Fruit fly (Drosophila melanogaster) whole organism, prepupa: ENCODE data around the gene dpp.

ENCODE experiments used
- Blimp-1 ChIP-seq: fragments of 200-800 bp; sonication (Bioruptor generic); optimal IDR thresholded peaks from 3 replicates; lab custom pipeline; 2017; ENCODE audit warnings: missing biosample characterization, missing genetic modification characterization, mild to moderate bottlenecking, moderate library complexity, missing genetic modification reagents
- CG10669 ChIP-seq: fragments of 200-800 bp; sonication (Bioruptor generic); optimal IDR thresholded peaks from 3 replicates; lab custom pipeline; 2018; ENCODE audit warnings: missing biosample characterization, mild to moderate bottlenecking, missing genetic modification characterization, moderate library complexity
- CG11902 ChIP-seq: fragments of 200-800 bp; sonication (Bioruptor generic); optimal IDR thresholded peaks from 3 replicates; lab custom pipeline; 2016; ENCODE audit warnings: missing biosample characterization, missing genetic modification characterization
- CG15336 ChIP-seq: fragments of 200-800 bp; sonication (Bioruptor generic); IDR thresholded peaks from 2 replicates; pipeline ENCODE4 v1.3.6; 2022; ENCODE audit warnings: missing biosample characterization, missing genetic modification characterization
- CG1621 ChIP-seq: fragments of 200-800 bp; sonication (Bioruptor generic); optimal IDR thresholded peaks from 3 replicates; lab custom pipeline; 2018; ENCODE audit warnings: missing biosample characterization, mild to moderate bottlenecking, missing genetic modification characterization
- CG16779 ChIP-seq: fragments of 200-800 bp; sonication (Bioruptor generic); optimal IDR thresholded peaks from 3 replicates; lab custom pipeline; 2017; ENCODE audit warnings: missing biosample characterization, mild to moderate bottlenecking, missing genetic modification characterization
- CG3032 ChIP-seq: fragments of 200-800 bp; optimal IDR thresholded peaks from 2 replicates; lab custom pipeline; 2019; ENCODE audit warnings: missing biosample characterization, mild to moderate bottlenecking, missing genetic modification characterization, moderate library complexity
- CG31627 ChIP-seq: fragments of 200-800 bp; sonication (Bioruptor generic); optimal IDR thresholded peaks from 3 replicates; lab custom pipeline; 2016; ENCODE audit warnings: missing biosample characterization, missing genetic modification characterization
- CG34406 ChIP-seq: fragments of 200-800 bp; sonication (Bioruptor generic); optimal IDR thresholded peaks from 3 replicates; lab custom pipeline; 2016; ENCODE audit warnings: missing biosample characterization, missing genetic modification characterization
- CG3919 ChIP-seq: fragments of 200-800 bp; sonication (Bioruptor generic); optimal IDR thresholded peaks from 3 replicates; lab custom pipeline; 2016; ENCODE audit warnings: missing biosample characterization, missing genetic modification characterization
- CG6276 ChIP-seq: fragments of 200-800 bp; sonication (Bioruptor generic); optimal IDR thresholded peaks from 2 replicates; lab custom pipeline; 2017; ENCODE audit warnings: missing biosample characterization, mild to moderate bottlenecking, missing genetic modification characterization
- CG6792 ChIP-seq: fragments of 200-800 bp; sonication (Bioruptor generic); optimal IDR thresholded peaks from 3 replicates; lab custom pipeline; 2016; ENCODE audit warnings: missing biosample characterization, missing genetic modification characterization
- CG6808 ChIP-seq: fragments of 200-800 bp; sonication (Bioruptor generic); optimal IDR thresholded peaks from 3 replicates; lab custom pipeline; 2017; ENCODE audit warnings: missing biosample characterization, missing genetic modification characterization, mild to moderate bottlenecking, moderate library complexity, missing genetic modification reagents
- CG8119 ChIP-seq: fragments of 200-800 bp; sonication (Bioruptor generic); IDR thresholded peaks from 3 replicates; pipeline ENCODE4 v1.3.6; 2022; ENCODE audit warnings: missing biosample characterization, missing genetic modification characterization
- CG8319 ChIP-seq: fragments of 200-800 bp; sonication (Bioruptor generic); optimal IDR thresholded peaks from 3 replicates; lab custom pipeline; 2016; ENCODE audit warnings: missing biosample characterization, missing genetic modification characterization
- CG8632 ChIP-seq: fragments of 200-800 bp; sonication (Bioruptor generic); optimal IDR thresholded peaks from 3 replicates; lab custom pipeline; 2016; ENCODE audit warnings: missing biosample characterization, missing genetic modification characterization
- CG9139 ChIP-seq: fragments of 200-800 bp; sonication (Bioruptor generic); optimal IDR thresholded peaks from 3 replicates; lab custom pipeline; 2017; ENCODE audit warnings: missing biosample characterization, mild to moderate bottlenecking, missing genetic modification characterization
- Eip75B ChIP-seq: fragments of 200-800 bp; sonication (Bioruptor generic); optimal IDR thresholded peaks from 3 replicates; lab custom pipeline; 2016; ENCODE audit warnings: missing biosample characterization, missing genetic modification characterization
- Eip78C ChIP-seq: fragments of 200-800 bp; sonication (Bioruptor generic); peaks from one replicate; lab custom pipeline; 2016; ENCODE audit warnings: missing biosample characterization, missing genetic modification characterization
- Eip93F ChIP-seq: fragments of 200-800 bp; sonication (Bioruptor generic); optimal IDR thresholded peaks from 2 replicates; lab custom pipeline; 2016; ENCODE audit warnings: missing biosample characterization, mild to moderate bottlenecking, missing genetic modification characterization
- Gug ChIP-seq: fragments of 200-800 bp; sonication (Bioruptor generic); IDR thresholded peaks from 2 replicates; pipeline ENCODE4 v1.3.6; 2022; ENCODE audit warnings: missing biosample characterization, missing genetic modification characterization
- Hr38 ChIP-seq: sonication (Bioruptor generic); optimal IDR thresholded peaks from 2 replicates; lab custom pipeline; 2016; ENCODE audit warnings: missing biosample characterization, missing genetic modification characterization
- Met ChIP-seq: fragments of 200-800 bp; sonication (Bioruptor generic); optimal IDR thresholded peaks from 3 replicates; lab custom pipeline; 2016; ENCODE audit warnings: missing biosample characterization, missing genetic modification characterization
- OdsH ChIP-seq: fragments of 200-800 bp; sonication (Bioruptor generic); optimal IDR thresholded peaks from 3 replicates; lab custom pipeline; 2016; ENCODE audit warnings: missing biosample characterization, missing genetic modification characterization
- Sox14 ChIP-seq: fragments of 200-800 bp; sonication (Bioruptor generic); optimal IDR thresholded peaks from 3 replicates; lab custom pipeline; 2016; ENCODE audit warnings: missing biosample characterization, missing genetic modification characterization
- achi ChIP-seq: fragments of 200-800 bp; sonication (Bioruptor generic); optimal IDR thresholded peaks from 3 replicates; lab custom pipeline; 2016; ENCODE audit warnings: missing biosample characterization, missing genetic modification characterization
- acj6 ChIP-seq: fragments of 200-800 bp; sonication (Bioruptor generic); optimal IDR thresholded peaks from 3 replicates; lab custom pipeline; 2016; ENCODE audit warnings: missing biosample characterization, missing genetic modification characterization
- dac ChIP-seq: fragments of 200-800 bp; sonication (Bioruptor generic); optimal IDR thresholded peaks from 2 replicates; lab custom pipeline; 2017; ENCODE audit warnings: missing biosample characterization, mild to moderate bottlenecking, missing genetic modification characterization
- eg ChIP-seq: fragments of 200-800 bp; sonication (Bioruptor generic); IDR thresholded peaks from 3 replicates; pipeline ENCODE4 v1.3.6; 2022; ENCODE audit warnings: missing biosample characterization, missing genetic modification characterization
- fd59A ChIP-seq: fragments of 200-800 bp; sonication (Bioruptor generic); optimal IDR thresholded peaks from 2 replicates; lab custom pipeline; 2017; ENCODE audit warnings: missing biosample characterization, mild to moderate bottlenecking, missing genetic modification characterization, missing genetic modification reagents
- fkh ChIP-seq: fragments of 200-800 bp; sonication (Bioruptor generic); optimal IDR thresholded peaks from 3 replicates; lab custom pipeline; 2017; ENCODE audit warnings: missing biosample characterization, mild to moderate bottlenecking, missing genetic modification characterization, moderate library complexity
- net ChIP-seq: fragments of 200-800 bp; sonication (Bioruptor generic); optimal IDR thresholded peaks from 3 replicates; lab custom pipeline; 2016; ENCODE audit warnings: missing biosample characterization, missing genetic modification characterization
- spab ChIP-seq: fragments of 200-800 bp; sonication (Bioruptor generic); optimal IDR thresholded peaks from 2 replicates; lab custom pipeline; 2017; ENCODE audit warnings: missing biosample characterization, mild to moderate bottlenecking, missing genetic modification characterization, missing genetic modification reagents
- svp ChIP-seq: fragments of 200-800 bp; sonication (Bioruptor generic); peaks from one replicate; lab custom pipeline; 2016; ENCODE audit warnings: missing biosample characterization, missing genetic modification characterization
- topi ChIP-seq: fragments of 200-800 bp; sonication (Bioruptor generic); optimal IDR thresholded peaks from 3 replicates; lab custom pipeline; 2016; ENCODE audit warnings: missing biosample characterization, missing genetic modification characterization
- vri ChIP-seq: fragments of 200-800 bp; sonication (Bioruptor generic); optimal IDR thresholded peaks from 3 replicates; lab custom pipeline; 2016; ENCODE audit warnings: missing biosample characterization, mild to moderate bottlenecking, missing genetic modification characterization

The dpp gene

DNA sequence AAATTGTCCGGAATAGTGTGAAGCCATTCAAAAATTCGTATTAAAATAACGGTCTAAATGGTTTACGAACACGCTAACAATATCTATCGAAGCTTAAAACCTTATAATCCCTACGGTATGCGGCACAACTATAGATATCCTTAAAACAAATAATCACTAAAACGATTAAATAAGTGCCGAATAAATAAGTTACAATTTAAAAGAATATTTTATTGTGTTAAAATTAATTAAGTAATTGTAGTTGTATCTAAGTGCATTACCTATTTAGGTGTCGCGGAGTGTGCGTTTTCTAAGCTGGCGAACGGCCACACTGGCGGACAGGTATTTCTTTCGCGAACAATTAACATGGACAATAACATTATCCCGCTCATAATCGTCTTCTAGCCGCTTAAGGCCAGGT lies 47.4 kb upstream of the dpp start, which contains the start of gene Eogt (continued):
- TF ChIP-seq vri (GFP tag; lab: Kevin White, UChicago) (no peak), Eip78C (GFP tag; lab: Kevin White, UChicago) (peak; percentile 98), dac (GFP tag; lab: Kevin White, UChicago) (peak; percentile 84), CG8119 (peak; percentile 96), CG6808 (GFP tag; lab: Kevin White, UChicago) (peak; percentile 88), topi (GFP tag; lab: Kevin White, UChicago) (peak; percentile 90), fkh (peak; percentile 46), Met (GFP tag; lab: Kevin White, UChicago) (peak; percentile 91), eg (GFP tag; lab: Robert Waterston, UW) (peak; percentile 99), Eip75B (GFP tag; lab: Kevin White, UChicago) (peak; percentile 89), svp (peak; percentile 97), spab (GFP tag; lab: Kevin White, UChicago) (peak; percentile 89), CG10669 (GFP tag; lab: Kevin White, UChicago) (peak; percentile 94), CG9139 (GFP tag; lab: Kevin White, UChicago) (peak; percentile 80), CG1621 (peak; percentile 97), achi (GFP tag; lab: Kevin White, UChicago) (peak; percentile 90), CG16779 (tag; lab: Kevin White, UChicago) (peak; percentile 88)

DNA sequence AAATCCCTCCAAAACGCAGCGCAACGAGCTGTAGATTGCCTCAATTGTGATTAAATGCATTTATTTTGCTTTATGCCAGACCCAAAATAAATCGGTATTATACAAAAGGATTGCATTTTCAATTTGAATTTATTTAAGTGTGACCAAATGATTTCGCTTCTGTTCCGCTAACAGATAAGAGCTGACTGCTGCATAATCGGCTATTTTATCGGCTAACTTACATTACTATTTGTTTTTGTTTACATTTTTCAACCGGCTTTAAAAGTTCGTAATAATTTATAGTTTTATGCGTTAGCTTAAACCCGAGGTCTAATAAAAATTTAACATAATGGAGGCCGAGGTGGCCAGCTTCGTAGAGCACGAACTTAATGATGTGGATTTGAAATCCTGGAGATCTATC lies 45.2 kb upstream of the dpp start, which contains the start of gene PIG-Wa:
Gene PIG-Wa (plus strand): TSS at position 232 of the 400 bp plus-strand sequence.
- TF ChIP-seq fkh (peak; percentile 90), Blimp-1 (GFP tag; lab: Kevin White, UChicago) (no peak), Sox14 (GFP tag; lab: Kevin White, UChicago) (peak; percentile 27)
- TF ChIP-seq, all 60 proteins: peak for 2

DNA sequence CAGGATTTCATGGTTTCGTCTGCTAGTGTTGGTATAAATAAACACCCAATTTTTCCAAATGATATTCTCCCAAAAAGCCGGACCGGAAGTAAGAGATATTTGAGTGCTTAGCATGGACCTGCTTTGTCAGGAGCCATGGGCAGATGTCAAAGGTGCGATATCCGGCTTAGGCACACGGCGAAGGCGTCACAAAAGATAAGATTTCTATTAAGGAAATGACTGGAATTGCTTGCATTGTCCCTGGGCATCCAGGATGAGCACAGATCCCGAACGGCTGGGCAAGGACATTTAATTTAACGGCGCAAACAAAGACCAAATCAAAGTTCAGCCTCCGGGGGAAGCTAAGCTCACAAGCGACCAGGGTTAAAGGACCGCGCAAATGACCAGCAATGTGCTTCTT lies 42.5 kb upstream of the dpp start, which contains the start of gene CG3557:
Gene CG3557 (minus strand): TSS at position 101 of the 400 bp plus-strand sequence.
- TF ChIP-seq acj6 (GFP tag; lab: Kevin White, UChicago) = no peak
- no peak for TF ChIP-seq dac (GFP tag; lab: Kevin White, UChicago)
- TF ChIP-seq CG31627 (GFP tag; lab: Kevin White, UChicago) = no peak
- no peak for TF ChIP-seq CG3919 (GFP tag; lab: Kevin White, UChicago)
- no peak for TF ChIP-seq spab (GFP tag; lab: Kevin White, UChicago)
- no peak for TF ChIP-seq CG6276 (GFP tag; lab: Kevin White, UChicago)
- TF ChIP-seq Met (GFP tag; lab: Kevin White, UChicago) = no peak
- TF ChIP-seq topi (GFP tag; lab: Kevin White, UChicago) = no peak
- no peak for TF ChIP-seq fkh
- no peak for TF ChIP-seq Eip75B (GFP tag; lab: Kevin White, UChicago)
- TF ChIP-seq CG6792 = no peak
- TF ChIP-seq, all 60 proteins: peak for 0

DNA sequence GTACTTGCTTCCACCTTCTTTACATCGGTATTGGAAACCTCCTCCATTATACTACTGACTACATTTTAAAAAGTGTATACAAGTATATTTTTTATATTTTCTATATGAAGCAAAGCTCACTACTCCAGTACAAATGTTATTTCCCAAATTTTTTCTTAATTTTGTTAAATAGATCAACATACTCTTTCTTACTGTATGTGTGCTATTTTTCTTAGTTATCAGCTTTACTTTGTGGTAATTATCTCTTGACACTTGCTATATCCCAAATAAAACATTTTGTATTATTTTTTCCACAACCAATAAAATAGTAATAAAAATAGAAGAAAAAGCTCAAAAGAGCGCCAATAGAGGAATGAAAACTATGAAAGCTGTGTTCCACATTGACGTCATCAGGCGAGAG lies 37.6 kb upstream of the dpp start, which contains the start of gene CG43750:
Gene CG43750 (minus strand): TSS at position 101 of the 400 bp plus-strand sequence.
- TF ChIP-seq CG8632 (GFP tag; lab: Kevin White, UChicago) = no peak
- TF ChIP-seq Eip93F (GFP tag; lab: Kevin White, UChicago) = no peak
- TF ChIP-seq CG3032 (tag; lab: Kevin White, UChicago) = no peak
- TF ChIP-seq CG15336 (GFP tag; lab: Robert Waterston, UW) = no peak
- no peak for TF ChIP-seq CG10669 (GFP tag; lab: Kevin White, UChicago)
- TF ChIP-seq fd59A (GFP tag; lab: Kevin White, UChicago) = no peak
- TF ChIP-seq CG16779 (tag; lab: Kevin White, UChicago) = no peak
- TF ChIP-seq CG11902 (GFP tag; lab: Kevin White, UChicago) = no peak
- TF ChIP-seq net = no peak
- TF ChIP-seq CG1621 = no peak
- no peak for TF ChIP-seq CG34406 (GFP tag; lab: Kevin White, UChicago)
- TF ChIP-seq Hr38 (GFP tag; lab: Kevin White, UChicago) = no peak
- TF ChIP-seq Gug (GFP tag; lab: Robert Waterston, UW) = no peak
- TF ChIP-seq Eip78C (GFP tag; lab: Kevin White, UChicago) = no peak
- TF ChIP-seq OdsH (GFP tag; lab: Kevin White, UChicago) = no peak
- no peak for TF ChIP-seq Eip75B (GFP tag; lab: Kevin White, UChicago)
- TF ChIP-seq CG8319 (GFP tag; lab: Kevin White, UChicago) = no peak
